Worm (Caenorhabditis elegans) whole organism, early embryonic: Measurements from ENCODE around the gene bath-4.

Source experiments
- B0310.2 ChIP-seq: sonication (generic microtip); optimal IDR thresholded peaks from 2 replicates; lab custom pipeline; 2016; ENCODE audit warnings: mild to moderate bottlenecking, missing genetic modification characterization, missing compliant biosample characterization
- F13C5.2 ChIP-seq: sonication (generic microtip); optimal IDR thresholded peaks from 2 replicates; lab custom pipeline; 2017; ENCODE audit warnings: mild to moderate bottlenecking, missing genetic modification characterization, inconsistent platforms, missing compliant biosample characterization
- aly-1 ChIP-seq: sonication (generic microtip); optimal IDR thresholded peaks from 2 replicates; lab custom pipeline; 2016; ENCODE audit warnings: missing genetic modification characterization, missing compliant biosample characterization
- ama-1 ChIP-seq: fragments of 150-350 bp; optimal IDR thresholded peaks from 2 replicates; lab custom pipeline; 2014
- ceh-13 ChIP-seq: fragments of 200-800 bp; sonication (Bioruptor generic); optimal IDR thresholded peaks from 2 replicates; lab custom pipeline; 2018; ENCODE audit warnings: mild to moderate bottlenecking, missing genetic modification characterization, missing compliant biosample characterization
- flt-1 ChIP-seq: fragments of 200-800 bp; sonication (Bioruptor generic); IDR thresholded peaks from 2 replicates; pipeline ENCODE4 v1.3.6; 2022; ENCODE audit warnings: missing genetic modification characterization, missing compliant biosample characterization
- hmg-4 ChIP-seq: fragments of 200-800 bp; sonication (Bioruptor generic); optimal IDR thresholded peaks from 2 replicates; lab custom pipeline; 2018; ENCODE audit warnings: mild to moderate bottlenecking, missing genetic modification characterization, missing compliant biosample characterization
- pes-1 ChIP-seq: fragments of 200-800 bp; sonication (Bioruptor generic); IDR thresholded peaks from 2 replicates; pipeline ENCODE4 v1.3.6; 2022; ENCODE audit warnings: missing genetic modification reagents, missing genetic modification characterization, missing compliant biosample characterization
- scrt-1 ChIP-seq: fragments of 200-800 bp; sonication (Bioruptor generic); IDR thresholded peaks from 2 replicates; pipeline ENCODE4 v1.3.6; 2022; ENCODE audit warnings: missing genetic modification characterization, missing compliant biosample characterization
- sea-1 ChIP-seq: fragments of 200-800 bp; sonication (Bioruptor generic); conservative IDR thresholded peaks from 2 replicates; pipeline ENCODE4 v1.3.6; 2022; ENCODE audit warnings: missing genetic modification characterization, missing compliant biosample characterization
- tbx-37 ChIP-seq: fragments of 200-800 bp; sonication (Bioruptor generic); conservative IDR thresholded peaks from 2 replicates; pipeline ENCODE4 v1.3.6; 2022; ENCODE audit warnings: missing genetic modification reagents, missing genetic modification characterization, missing compliant biosample characterization
- tra-4 ChIP-seq: sonication (generic microtip); optimal IDR thresholded peaks from 2 replicates; lab custom pipeline; 2017; ENCODE audit warnings: missing genetic modification characterization, missing compliant biosample characterization

DNA sequence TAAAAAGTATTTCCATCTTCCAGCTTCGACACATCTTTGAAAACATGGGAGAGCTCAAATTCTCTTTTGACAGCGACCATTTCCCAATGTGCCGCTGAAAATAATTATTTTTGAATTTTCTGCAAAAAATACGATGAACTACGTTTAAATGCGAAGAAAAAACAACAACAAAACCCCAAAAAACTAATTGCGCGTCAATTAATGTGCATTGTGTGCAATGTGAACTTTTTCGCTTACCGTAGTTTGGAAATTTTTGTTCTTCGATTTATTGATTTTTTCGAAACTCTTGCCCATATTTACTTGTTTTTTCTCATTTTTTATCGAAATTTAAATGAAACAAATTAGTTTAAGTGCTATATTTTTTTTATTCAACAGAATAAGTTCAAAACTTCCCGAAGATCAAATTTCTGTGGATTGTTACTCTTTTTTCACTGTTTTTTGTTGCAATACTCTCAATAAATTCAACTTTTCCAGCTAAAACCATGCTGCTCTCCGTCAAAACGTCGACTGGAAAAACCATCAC, 5.0 kb upstream of the bath-4 start, which contains the start of the genes bath-2 and F52C6.4:
- TF ChIP-seq ama-1 (lab: Kevin White, UChicago), result no peak
- TF ChIP-seq tbx-37 (GFP tag; lab: Robert Waterston, UW), result no peak
- TF ChIP-seq flt-1 (GFP tag; lab: Robert Waterston, UW), result no peak
- no peak for TF ChIP-seq ceh-13
- no peak for TF ChIP-seq B0310.2 (tag; lab: Kevin White, UChicago)
- no peak for TF ChIP-seq pes-1 (GFP tag; lab: Robert Waterston, UW)
- TF ChIP-seq sea-1, result no peak
- no peak for TF ChIP-seq aly-1 (tag; lab: Kevin White, UChicago)
- no peak for TF ChIP-seq F13C5.2 (tag; lab: Kevin White, UChicago)
- TF ChIP-seq scrt-1 (GFP tag; lab: Robert Waterston, UW), result no peak
- no peak for TF ChIP-seq hmg-4 (GFP tag; lab: Kevin White, UChicago)
- no peak for TF ChIP-seq tra-4 (tag; lab: Kevin White, UChicago)
